Worm (Caenorhabditis elegans) whole organism, L4 larva: ENCODE data around the gene AC3.12.

Experiments
- F44E2.7 ChIP-seq: fragments of 200-800 bp; sonication (Bioruptor generic); IDR thresholded peaks from 2 replicates; pipeline ENCODE4 v2.1.2; 2022; ENCODE audit warnings: missing genetic modification characterization, missing compliant biosample characterization
- Y105C5A.15 ChIP-seq: fragments of 200-800 bp; sonication (Bioruptor generic); IDR thresholded peaks from 2 replicates; pipeline ENCODE4 v1.3.6; 2022; ENCODE audit warnings: missing genetic modification characterization, missing compliant biosample characterization
- aly-2 ChIP-seq: sonication (generic microtip); optimal IDR thresholded peaks from 2 replicates; lab custom pipeline; 2018; ENCODE audit warnings: missing biosample characterization, missing genetic modification characterization
- duxl-1 ChIP-seq: sonication (generic microtip); optimal IDR thresholded peaks from 2 replicates; lab custom pipeline; 2016; ENCODE audit warnings: mild to moderate bottlenecking, missing genetic modification characterization, moderate library complexity, missing compliant biosample characterization; ENCODE audit not compliant: poor library complexity
- dve-1 ChIP-seq: sonication (generic microtip); optimal IDR thresholded peaks from 2 replicates; lab custom pipeline; 2017; ENCODE audit warnings: antibody characterized with exemption, mild to moderate bottlenecking, missing genetic modification characterization, missing compliant biosample characterization; ENCODE audit not compliant: insufficient read depth
- egl-27 ChIP-seq: sonication (generic microtip); optimal IDR thresholded peaks from 3 replicates; lab custom pipeline; 2017; ENCODE audit warnings: missing biosample characterization, missing genetic modification reagents, missing genetic modification characterization
- fkh-10 ChIP-seq: fragments of 150-350 bp; optimal IDR thresholded peaks from 2 replicates; lab custom pipeline; 2014; ENCODE audit warnings: missing biosample characterization, missing genetic modification reagents, missing genetic modification characterization
- lin-15B ChIP-seq: fragments of 150-350 bp; sonication (generic microtip); optimal IDR thresholded peaks from 3 replicates; lab custom pipeline; 2014; ENCODE audit warnings: missing biosample characterization, missing genetic modification characterization
- skn-1 ChIP-seq: fragments of 150-350 bp; optimal IDR thresholded peaks from 2 replicates; lab custom pipeline; 2014; ENCODE audit warnings: missing biosample characterization, missing genetic modification characterization
- unc-62 ChIP-seq, 3 experiments: fragments of 150-350 bp in 1 of 3; sonication (generic microtip); optimal IDR thresholded peaks in 2 of 3; peaks in 1 of 3; 1 replicate in 1 of 3; 2 replicates in 2 of 3; lab custom pipeline; 2014 to 2017; ENCODE audit warnings: missing biosample characterization in 3 of 3, missing genetic modification characterization in 3 of 3, missing genetic modification reagents in 3 of 3, missing genotype in 1 of 3
- zfp-3 ChIP-seq: fragments of 200-800 bp; sonication (Bioruptor generic); conservative IDR thresholded peaks from 2 replicates; pipeline ENCODE4 v1.3.6; 2022; ENCODE audit warnings: missing genetic modification reagents, missing genetic modification characterization, missing compliant biosample characterization

- TF ChIP-seq Y105C5A.15 (GFP tag; lab: Robert Waterston, UW) (no peak), duxl-1 (tag; lab: Kevin White, UChicago) (no peak), aly-2 (tag; lab: Kevin White, UChicago) (no peak), dve-1 (tag; lab: Kevin White, UChicago) (no peak), egl-27 (no peak), skn-1 (no peak), zfp-3 (GFP tag; lab: Robert Waterston, UW) (no peak), lin-15B (no peak), unc-62 (GFP tag; optimal IDR thresholded peaks at IDR 0.05 in 1 of 2; lab: Kevin White, UChicago) (no peak), unc-62 (tag; optimal IDR thresholded peaks at IDR 0.05; lab: Kevin White, UChicago) (no peak), fkh-10 (GFP tag; lab: Kevin White, UChicago) (no peak), F44E2.7 (GFP tag; lab: Robert Waterston, UW) (no peak)
Measured at ce11 chrV:10406313-10406712, 27.1 kb upstream of the AC3.12 start, which contains the start of gene F15H10.7.
